Fruit fly (Drosophila melanogaster) whole organism, embryonic: ENCODE measurements around the gene Vha100-2.

ENCODE experiments used
- Mad ChIP-seq: fragments of 200-800 bp; sonication (Bioruptor generic); optimal IDR thresholded peaks from 2 replicates; lab custom pipeline; 2016; ENCODE audit warnings: missing biosample characterization, missing genetic modification characterization
- Sin3A ChIP-seq: fragments of >200 bp; optimal IDR thresholded peaks from 2 replicates; lab custom pipeline; 2018
- gce ChIP-seq: fragments of 200-800 bp; sonication (Bioruptor generic); IDR thresholded peaks from 3 replicates; pipeline ENCODE4 v1.3.6; 2022; ENCODE audit warnings: missing biosample characterization, missing genetic modification characterization
- pum ChIP-seq: fragments of 200-800 bp; sonication (Bioruptor generic); optimal IDR thresholded peaks from 2 replicates; lab custom pipeline; 2016; ENCODE audit warnings: missing biosample characterization, missing genetic modification characterization

DNA sequence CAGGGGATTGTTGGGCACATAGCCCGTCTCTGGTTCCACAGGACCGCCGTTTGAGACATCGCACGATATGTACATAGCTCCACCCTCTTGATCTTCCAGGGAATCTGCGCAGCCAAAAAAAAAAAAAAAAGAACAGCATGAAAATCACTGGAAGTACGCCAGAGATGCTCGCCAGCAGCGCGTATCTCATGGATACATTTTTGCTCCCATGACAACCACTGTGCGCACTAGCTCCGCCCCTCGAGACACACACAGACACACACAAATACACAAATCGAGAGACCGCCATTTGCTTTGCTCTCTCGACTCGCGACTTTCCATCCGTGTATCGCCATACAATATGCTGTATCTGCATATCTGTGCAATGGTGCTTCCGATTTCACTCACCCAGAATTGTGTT lies 27.6 kb downstream of the Vha100-2 start:
- TF ChIP-seq Sin3A (lab: Kevin White, UChicago) (no peak), Mad (GFP tag; lab: Kevin White, UChicago) (no peak), pum (GFP tag; lab: Kevin White, UChicago) (no peak), gce (no peak)
